Fruit fly (Drosophila melanogaster): Measurements from ENCODE around the gene CG18666.
A peak's percentile ranks its signal among the peaks of the same experiment; 100 is the strongest.

Gene CG18666

dm6 chr2L:11039548-11040144 lies 5.1 kb downstream of the CG18666 start (continued):
- peak; percentile 31 for TF ChIP-seq kni (GFP tag; optimal IDR thresholded peaks at IDR 0.05)
- TF ChIP-seq HHEX (GFP tag; optimal IDR thresholded peaks at IDR 0.05), result no peak
- no peak for TF ChIP-seq ttk (GFP tag; IDR thresholded peaks at IDR 0.05)
- no peak for TF ChIP-seq CG4360 (GFP tag; IDR thresholded peaks at IDR 0.05)
- TF ChIP-seq ro (GFP tag; IDR thresholded peaks at IDR 0.05), result no peak
- no peak for TF ChIP-seq CG7963 (GFP tag; IDR thresholded peaks at IDR 0.05; ENCODE audit: partially characterized antibody)
- TF ChIP-seq bowl (GFP tag; IDR thresholded peaks at IDR 0.05), result no peak
- no peak for TF ChIP-seq eve (GFP tag; optimal IDR thresholded peaks at IDR 0.05)
- peak; percentile 35 for TF ChIP-seq cg (GFP tag; optimal IDR thresholded peaks at IDR 0.05)
- peak; percentile 30; the same call in 1 of the 2 replicates for TF ChIP-seq chm (GFP tag; IDR thresholded peaks at IDR 0.05)
- TF ChIP-seq sr (GFP tag; IDR thresholded peaks at IDR 0.05), result no peak
- no peak for TF ChIP-seq CG8089 (GFP tag; optimal IDR thresholded peaks at IDR 0.05)
- peak; percentile 21 for TF ChIP-seq Deaf1 (tag; optimal IDR thresholded peaks at IDR 0.05)
- no peak for TF ChIP-seq Eip74EF (GFP tag; optimal IDR thresholded peaks at IDR 0.05)
- TF ChIP-seq Doc2 (GFP tag; IDR thresholded peaks at IDR 0.05), result no peak
- no peak for TF ChIP-seq Lhr (GFP tag; optimal IDR thresholded peaks at IDR 0.05)
- TF ChIP-seq yki (optimal IDR thresholded peaks at IDR 0.05), result no peak
- TF ChIP-seq CG12744 (GFP tag; optimal IDR thresholded peaks at IDR 0.05), result no peak
- no peak for TF ChIP-seq unpg (GFP tag; optimal IDR thresholded peaks at IDR 0.05)
- no peak for TF ChIP-seq Atf6 (GFP tag; IDR thresholded peaks at IDR 0.05)
- no peak for TF ChIP-seq otp (GFP tag; IDR thresholded peaks at IDR 0.05)
- TF ChIP-seq ranshi (GFP tag; IDR thresholded peaks at IDR 0.05), result no peak
- 0 out of 3 replicates have a peak, but pooled peaks have one; percentile 33 for TF ChIP-seq CG2199 (GFP tag; IDR thresholded peaks at IDR 0.05)
- peak; percentile 48 for TF ChIP-seq D19A (tag; optimal IDR thresholded peaks at IDR 0.05)
- peak; percentile 70 for TF ChIP-seq CG10274 (GFP tag; optimal IDR thresholded peaks at IDR 0.05)
- peak; percentile 37 for TF ChIP-seq twi (tag; optimal IDR thresholded peaks at IDR 0.05)
- peak; percentile 50; the same call in 1 of the 2 replicates for TF ChIP-seq GATAe (GFP tag; conservative IDR thresholded peaks at IDR 0.05)
- TF ChIP-seq CG14860 (GFP tag; IDR thresholded peaks at IDR 0.05; ENCODE audit: partially characterized antibody), result no peak
- TF ChIP-seq sens-2 (GFP tag; IDR thresholded peaks at IDR 0.05), result 0 out of 2 replicates have a peak, but pooled peaks have one; percentile 15
- TF ChIP-seq HmgZ (tag; optimal IDR thresholded peaks at IDR 0.05), result peak; percentile 13
- TF ChIP-seq ems (GFP tag; optimal IDR thresholded peaks at IDR 0.05), result no peak
- no peak for TF ChIP-seq zen (tag; optimal IDR thresholded peaks at IDR 0.05)
- TF ChIP-seq tin (GFP tag; optimal IDR thresholded peaks at IDR 0.05), result no peak
- TF ChIP-seq sna (GFP tag; IDR thresholded peaks at IDR 0.05; ENCODE audit: partially characterized antibody), result no peak
- TF ChIP-seq Hmx (GFP tag; optimal IDR thresholded peaks at IDR 0.05), result no peak
- TF ChIP-seq Atf3 (GFP tag; optimal IDR thresholded peaks at IDR 0.05), result no peak
- TF ChIP-seq CG3407 (GFP tag; optimal IDR thresholded peaks at IDR 0.05), result no peak
- no peak for TF ChIP-seq CG10267 (tag; optimal IDR thresholded peaks at IDR 0.05)
- no peak for TF ChIP-seq Nf-YB (GFP tag; optimal IDR thresholded peaks at IDR 0.05)
- no peak for TF ChIP-seq Mrtf (GFP tag; IDR thresholded peaks at IDR 0.05)
- peak; percentile 63 for TF ChIP-seq Med (GFP tag)
- no peak for TF ChIP-seq Fer3 (tag; optimal IDR thresholded peaks at IDR 0.05)
- TF ChIP-seq stwl (tag; optimal IDR thresholded peaks at IDR 0.05), result no peak
- TF ChIP-seq run (tag; optimal IDR thresholded peaks at IDR 0.05), result peak; percentile 16
- no peak for TF ChIP-seq CG17328 (GFP tag; IDR thresholded peaks at IDR 0.05)
- TF ChIP-seq Fer2 (tag; optimal IDR thresholded peaks at IDR 0.05), result no peak
- no peak for TF ChIP-seq maf-S (GFP tag; optimal IDR thresholded peaks at IDR 0.05)
- TF ChIP-seq mirr (GFP tag; optimal IDR thresholded peaks at IDR 0.05), result peak; percentile 65
- TF ChIP-seq ab (GFP tag; optimal IDR thresholded peaks at IDR 0.05), result no peak
- no peak for TF ChIP-seq B-H1 (GFP tag; IDR thresholded peaks at IDR 0.05)
- peak in 1 of 2 experiments; percentile 79 for TF ChIP-seq Pdp1 (GFP tag; optimal IDR thresholded peaks at IDR 0.05)

Data from whole organism, embryonic.